Worm (Caenorhabditis elegans): ENCODE measurements around the gene cyn-4.

ce11 chrII:10917174-10917573, 44.8 kb upstream of the cyn-4 start, which contains the start of gene F44F4.10:
- TF ChIP-seq Y75B8A.6 (GFP tag; IDR thresholded peaks at IDR 0.05) (no peak), lin-13 (GFP tag; optimal IDR thresholded peaks at IDR 0.05) (no peak), snpc-4 (tag; optimal IDR thresholded peaks at IDR 0.05) (no peak), zag-1 (tag; optimal IDR thresholded peaks at IDR 0.05) (no peak), nhr-48 (tag; optimal IDR thresholded peaks at IDR 0.05) (no peak), lin-38 (GFP tag; IDR thresholded peaks at IDR 0.05) (no peak), sdz-12 (GFP tag; optimal IDR thresholded peaks at IDR 0.05) (no peak)
